Worm (Caenorhabditis elegans) whole organism, L4 larva: Measurements from ENCODE around the gene tag-241.
A peak's percentile ranks its signal among the peaks of the same experiment; 100 is the strongest.

Source experiments
- aly-2 ChIP-seq: sonication (generic microtip); optimal IDR thresholded peaks from 2 replicates; lab custom pipeline; 2018; ENCODE audit warnings: missing biosample characterization, missing genetic modification characterization
- daf-16 ChIP-seq, 3 experiments: sonication (generic microtip); optimal IDR thresholded peaks; 2 replicates each; lab custom pipeline; 2016 to 2017; ENCODE audit warnings: missing genetic modification characterization in 3 of 3, missing genetic modification reagents in 3 of 3, mild to moderate bottlenecking in 2 of 3, missing compliant biosample characterization in 2 of 3, missing biosample characterization in 1 of 3, moderate library complexity in 1 of 3
- fkh-10 ChIP-seq: fragments of 150-350 bp; optimal IDR thresholded peaks from 2 replicates; lab custom pipeline; 2014; ENCODE audit warnings: missing biosample characterization, missing genetic modification reagents, missing genetic modification characterization
- nhr-25 ChIP-seq: sonication (generic microtip); optimal IDR thresholded peaks from 2 replicates; lab custom pipeline; 2017; ENCODE audit warnings: missing genetic modification characterization, mild to moderate bottlenecking, missing compliant biosample characterization, antibody characterized with exemption, moderate library complexity, borderline replicate concordance; ENCODE audit not compliant: insufficient read depth
- unc-62 ChIP-seq, 3 experiments: fragments of 150-350 bp in 1 of 3; sonication (generic microtip); optimal IDR thresholded peaks in 2 of 3; peaks in 1 of 3; 1 replicate in 1 of 3; 2 replicates in 2 of 3; lab custom pipeline; 2014 to 2017; ENCODE audit warnings: missing biosample characterization in 3 of 3, missing genetic modification characterization in 3 of 3, missing genetic modification reagents in 3 of 3, missing genotype in 1 of 3

ce11 chrX:11826892-11827291 is 3.1 kb downstream of the tag-241 start:
- TF ChIP-seq unc-62 (GFP tag; optimal IDR thresholded peaks at IDR 0.05 in 1 of 2; lab: Kevin White, UChicago) (no peak), unc-62 (tag; optimal IDR thresholded peaks at IDR 0.05; lab: Kevin White, UChicago) (no peak), daf-16 (GFP tag; optimal IDR thresholded peaks at IDR 0.05; lab: Kevin White, UChicago) (no peak), daf-16 (tag; optimal IDR thresholded peaks at IDR 0.05; lab: Kevin White, UChicago) (no peak), fkh-10 (GFP tag; lab: Kevin White, UChicago) (peak; percentile 61), aly-2 (tag; lab: Kevin White, UChicago) (no peak), nhr-25 (tag; lab: Kevin White, UChicago) (no peak)
